Fruit fly (Drosophila melanogaster) whole organism, prepupa: ENCODE data around the gene pim.

Experiments used
- Blimp-1 ChIP-seq: fragments of 200-800 bp; sonication (Bioruptor generic); optimal IDR thresholded peaks from 3 replicates; lab custom pipeline; 2017; ENCODE audit warnings: missing biosample characterization, missing genetic modification characterization, mild to moderate bottlenecking, moderate library complexity, missing genetic modification reagents
- CG1621 ChIP-seq: fragments of 200-800 bp; sonication (Bioruptor generic); optimal IDR thresholded peaks from 3 replicates; lab custom pipeline; 2018; ENCODE audit warnings: missing biosample characterization, mild to moderate bottlenecking, missing genetic modification characterization
- CG16779 ChIP-seq: fragments of 200-800 bp; sonication (Bioruptor generic); optimal IDR thresholded peaks from 3 replicates; lab custom pipeline; 2017; ENCODE audit warnings: missing biosample characterization, mild to moderate bottlenecking, missing genetic modification characterization
- CG3032 ChIP-seq: fragments of 200-800 bp; optimal IDR thresholded peaks from 2 replicates; lab custom pipeline; 2019; ENCODE audit warnings: missing biosample characterization, mild to moderate bottlenecking, missing genetic modification characterization, moderate library complexity
- CG34406 ChIP-seq: fragments of 200-800 bp; sonication (Bioruptor generic); optimal IDR thresholded peaks from 3 replicates; lab custom pipeline; 2016; ENCODE audit warnings: missing biosample characterization, missing genetic modification characterization
- CG4318 ChIP-seq: fragments of 200-800 bp; sonication (Bioruptor generic); optimal IDR thresholded peaks from 3 replicates; lab custom pipeline; 2017; ENCODE audit warnings: missing biosample characterization, mild to moderate bottlenecking, missing genetic modification characterization
- CG6163 ChIP-seq: fragments of 200-800 bp; sonication (Bioruptor generic); IDR thresholded peaks from 3 replicates; pipeline ENCODE4 v1.3.6; 2022; ENCODE audit warnings: missing biosample characterization, missing genetic modification characterization
- CG6276 ChIP-seq: fragments of 200-800 bp; sonication (Bioruptor generic); optimal IDR thresholded peaks from 2 replicates; lab custom pipeline; 2017; ENCODE audit warnings: missing biosample characterization, mild to moderate bottlenecking, missing genetic modification characterization
- CG8632 ChIP-seq: fragments of 200-800 bp; sonication (Bioruptor generic); optimal IDR thresholded peaks from 3 replicates; lab custom pipeline; 2016; ENCODE audit warnings: missing biosample characterization, missing genetic modification characterization
- Eip78C ChIP-seq: fragments of 200-800 bp; sonication (Bioruptor generic); peaks from one replicate; lab custom pipeline; 2016; ENCODE audit warnings: missing biosample characterization, missing genetic modification characterization
- Eip93F ChIP-seq: fragments of 200-800 bp; sonication (Bioruptor generic); optimal IDR thresholded peaks from 2 replicates; lab custom pipeline; 2016; ENCODE audit warnings: missing biosample characterization, mild to moderate bottlenecking, missing genetic modification characterization
- Gug ChIP-seq: fragments of 200-800 bp; sonication (Bioruptor generic); IDR thresholded peaks from 2 replicates; pipeline ENCODE4 v1.3.6; 2022; ENCODE audit warnings: missing biosample characterization, missing genetic modification characterization
- Hr39 ChIP-seq: fragments of 200-800 bp; sonication (Bioruptor generic); optimal IDR thresholded peaks from 2 replicates; lab custom pipeline; 2016; ENCODE audit warnings: missing biosample characterization, missing genetic modification characterization
- Met ChIP-seq: fragments of 200-800 bp; sonication (Bioruptor generic); optimal IDR thresholded peaks from 3 replicates; lab custom pipeline; 2016; ENCODE audit warnings: missing biosample characterization, missing genetic modification characterization
- Sox14 ChIP-seq: fragments of 200-800 bp; sonication (Bioruptor generic); optimal IDR thresholded peaks from 3 replicates; lab custom pipeline; 2016; ENCODE audit warnings: missing biosample characterization, missing genetic modification characterization
- achi ChIP-seq: fragments of 200-800 bp; sonication (Bioruptor generic); optimal IDR thresholded peaks from 3 replicates; lab custom pipeline; 2016; ENCODE audit warnings: missing biosample characterization, missing genetic modification characterization
- cyc ChIP-seq: fragments of 200-800 bp; sonication (Bioruptor generic); optimal IDR thresholded peaks from 3 replicates; lab custom pipeline; 2016; ENCODE audit warnings: missing biosample characterization, missing genetic modification characterization
- dsx ChIP-seq: fragments of 200-800 bp; optimal IDR thresholded peaks from 3 replicates; lab custom pipeline; 2019; ENCODE audit warnings: missing biosample characterization, mild to moderate bottlenecking, missing genetic modification characterization, moderate library complexity; ENCODE audit not compliant: poor library complexity, severe bottlenecking
- esn ChIP-seq: fragments of 200-800 bp; sonication (Bioruptor generic); optimal IDR thresholded peaks from 2 replicates; lab custom pipeline; 2016; ENCODE audit warnings: missing biosample characterization, mild to moderate bottlenecking, missing genetic modification characterization, moderate library complexity
- fd85E ChIP-seq: fragments of 200-800 bp; sonication (Bioruptor generic); optimal IDR thresholded peaks from 3 replicates; lab custom pipeline; 2016; ENCODE audit warnings: missing biosample characterization, missing genetic modification characterization
- fkh ChIP-seq: fragments of 200-800 bp; sonication (Bioruptor generic); optimal IDR thresholded peaks from 3 replicates; lab custom pipeline; 2017; ENCODE audit warnings: missing biosample characterization, mild to moderate bottlenecking, missing genetic modification characterization, moderate library complexity
- net ChIP-seq: fragments of 200-800 bp; sonication (Bioruptor generic); optimal IDR thresholded peaks from 3 replicates; lab custom pipeline; 2016; ENCODE audit warnings: missing biosample characterization, missing genetic modification characterization
- pdm3 ChIP-seq: fragments of 200-800 bp; sonication (Bioruptor generic); optimal IDR thresholded peaks from 3 replicates; lab custom pipeline; 2016; ENCODE audit warnings: missing biosample characterization, missing genetic modification characterization
- ss ChIP-seq, 2 experiments: fragments of 200-800 bp; sonication (Bioruptor generic); optimal IDR thresholded peaks; 2 replicates in 1 of 2; 3 replicates in 1 of 2; lab custom pipeline; 2017 to 2018; ENCODE audit warnings: mild to moderate bottlenecking in 2 of 2, missing biosample characterization in 2 of 2, missing genetic modification characterization in 2 of 2, moderate library complexity in 1 of 2
- topi ChIP-seq: fragments of 200-800 bp; sonication (Bioruptor generic); optimal IDR thresholded peaks from 3 replicates; lab custom pipeline; 2016; ENCODE audit warnings: missing biosample characterization, missing genetic modification characterization
- vri ChIP-seq: fragments of 200-800 bp; sonication (Bioruptor generic); optimal IDR thresholded peaks from 3 replicates; lab custom pipeline; 2016; ENCODE audit warnings: missing biosample characterization, mild to moderate bottlenecking, missing genetic modification characterization

The pim gene

DNA sequence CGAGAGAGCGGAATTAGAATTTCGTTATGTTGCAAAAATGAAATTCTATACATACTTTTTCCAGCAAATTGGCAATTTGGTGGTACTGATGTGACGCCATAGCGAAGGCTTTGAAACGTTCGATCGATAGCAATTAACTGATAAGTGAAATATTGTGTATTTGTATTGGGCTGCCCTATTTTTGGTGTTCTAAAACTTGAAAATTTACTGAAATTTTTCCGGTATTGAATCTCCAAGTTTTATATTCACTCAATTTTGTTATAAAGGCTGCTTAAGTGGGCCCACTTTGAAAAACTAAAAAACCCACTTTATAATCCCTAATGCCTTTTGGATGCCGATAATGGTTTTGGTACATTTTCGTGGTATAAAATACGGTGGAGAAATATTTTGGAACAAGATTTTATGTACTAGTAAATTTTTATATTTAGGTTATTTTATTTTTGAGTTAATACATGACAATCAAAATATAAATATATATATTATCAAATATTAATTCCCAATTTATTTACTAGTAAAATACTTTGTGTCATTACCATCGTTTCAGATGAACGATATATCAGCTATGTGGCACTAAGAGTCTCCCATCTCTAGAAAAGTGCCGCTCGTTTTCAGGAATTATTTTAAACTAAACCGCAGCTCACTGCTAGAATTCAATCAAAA is at the start of gene pim, which contains the start of gene Cand1:
Gene pim (plus strand): TSS at position 582 of the 660 bp plus-strand sequence.
Gene Cand1 (minus strand): TSS at position 300 of the 660 bp plus-strand sequence.
- TF ChIP-seq CG1621 (tag; lab: Kevin White, UChicago) (no peak), CG3032 (tag; lab: Kevin White, UChicago) (peak; percentile 16)
- TF ChIP-seq, all 60 proteins: peak for 1

DNA sequence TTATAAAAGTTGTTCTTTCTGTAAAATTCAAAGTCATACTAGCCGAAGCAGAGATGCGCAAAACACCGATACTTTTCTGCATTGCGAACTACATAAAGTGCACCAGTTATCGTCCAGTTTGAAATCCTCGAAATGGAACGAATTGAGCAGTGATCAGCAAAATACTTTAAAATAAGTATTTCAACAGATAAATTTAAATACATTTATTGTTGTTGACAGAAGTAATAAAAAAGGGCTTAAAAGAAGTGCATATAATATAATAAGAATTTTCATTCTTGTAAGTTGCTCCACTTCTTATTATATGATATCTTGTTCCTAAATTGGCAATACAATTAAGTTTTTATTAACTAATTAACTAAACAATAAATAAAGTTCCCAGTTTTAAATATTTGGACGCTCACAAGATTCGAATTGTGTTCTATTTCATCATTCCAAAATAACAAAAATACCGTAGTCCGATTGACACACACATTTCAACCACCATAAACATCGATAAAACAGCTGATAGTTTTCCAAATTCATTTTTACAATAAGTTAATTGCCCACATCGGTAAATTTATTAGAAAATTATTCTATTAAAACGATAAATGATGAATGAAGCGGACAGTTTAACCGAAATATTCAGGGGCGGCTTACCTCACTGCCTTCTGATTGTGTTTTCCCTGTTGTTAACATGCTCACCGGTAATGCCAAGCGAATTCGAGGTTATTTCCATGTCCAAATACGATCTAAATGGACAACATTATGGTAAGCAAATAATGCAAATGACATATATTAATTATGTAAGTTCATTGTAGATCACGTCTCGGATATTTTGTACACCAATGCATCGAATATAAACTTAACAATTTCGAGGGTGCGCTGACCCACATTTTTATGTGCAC is 48.2 kb upstream of the pim start, which contains the start of the genes Usp14 and CG4972:
Gene Usp14 (minus strand): TSS at position 70 of the 884 bp plus-strand sequence.
Gene CG4972 (plus strand): TSS at position 466 of the 884 bp plus-strand sequence.
- TF ChIP-seq fd85E (GFP tag; lab: Kevin White, UChicago) (no peak), Eip93F (GFP tag; lab: Kevin White, UChicago) (no peak), fkh (GFP tag; lab: Kevin White, UChicago) (peak; percentile 25), esn (GFP tag; lab: Kevin White, UChicago) (peak; percentile 6), Sox14 (GFP tag; lab: Kevin White, UChicago) (peak; percentile 21), CG3032 (tag; lab: Kevin White, UChicago) (peak; percentile 34), CG6163 (GFP tag; lab: Robert Waterston, UW) (no peak), topi (GFP tag; lab: Kevin White, UChicago) (peak; percentile 26), CG4318 (GFP tag; lab: Kevin White, UChicago) (no peak), cyc (GFP tag; lab: Kevin White, UChicago) (peak; percentile 22)
- TF ChIP-seq, all 60 proteins: peak for 6

DNA sequence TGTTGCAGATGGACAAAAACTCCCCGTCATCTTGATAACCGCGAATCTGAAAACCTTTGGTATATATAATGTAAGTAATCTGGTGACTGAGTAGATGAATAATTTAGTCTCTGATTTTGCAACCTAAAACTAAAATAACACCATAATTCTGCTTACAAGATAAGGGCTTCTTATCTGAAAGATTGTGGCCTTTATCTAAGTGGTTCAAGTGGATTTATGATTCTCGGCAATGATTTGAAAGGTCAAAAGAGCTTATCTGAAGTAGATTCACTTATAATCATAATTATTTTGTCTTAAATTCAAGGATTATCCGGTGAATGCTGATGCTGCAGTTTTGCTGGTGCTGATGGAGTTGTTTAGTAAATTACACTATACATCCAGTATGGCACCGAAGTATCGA is 46.9 kb upstream of the pim start:
- TF ChIP-seq CG1621 (tag; lab: Kevin White, UChicago) (no peak), pdm3 (GFP tag; lab: Kevin White, UChicago) (no peak), Met (GFP tag; lab: Kevin White, UChicago) (no peak)

DNA sequence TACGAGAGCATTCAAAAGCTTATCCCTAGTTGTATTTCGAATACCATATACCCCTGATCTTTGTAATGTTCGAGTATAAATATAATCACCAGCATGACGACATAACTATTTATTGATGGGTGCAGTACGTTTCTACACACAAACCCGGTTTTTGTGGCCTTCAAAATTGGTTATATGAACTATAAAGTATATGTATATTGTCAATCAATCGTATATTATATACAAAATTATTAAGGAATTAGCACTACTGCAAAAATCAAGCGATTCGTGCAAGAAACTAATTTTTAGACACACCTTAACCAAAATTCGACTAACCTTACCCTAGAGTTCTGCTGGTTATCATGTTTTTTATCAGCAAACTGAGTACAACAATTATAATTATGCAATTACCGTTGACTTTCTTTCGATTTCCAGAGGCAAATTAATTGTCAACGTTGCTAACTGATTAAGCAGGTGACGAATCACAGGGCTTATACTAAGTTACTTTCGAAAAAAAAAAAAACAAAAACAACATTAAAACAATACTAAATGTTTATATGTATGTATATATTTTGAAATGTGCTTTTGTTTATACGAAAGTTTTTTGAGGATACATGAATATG is 42.5 kb upstream of the pim start:
- TF ChIP-seq net (GFP tag; lab: Kevin White, UChicago) = no peak
- no peak for TF ChIP-seq pdm3 (GFP tag; lab: Kevin White, UChicago)
- TF ChIP-seq Eip93F (GFP tag; lab: Kevin White, UChicago) = peak; percentile 27
- no peak for TF ChIP-seq Gug (GFP tag; lab: Robert Waterston, UW)
- no peak for TF ChIP-seq ss (GFP tag; optimal IDR thresholded peaks at IDR 0.05; lab: Kevin White, UChicago)
- peak; percentile 94 for TF ChIP-seq vri (GFP tag; lab: Kevin White, UChicago)

DNA sequence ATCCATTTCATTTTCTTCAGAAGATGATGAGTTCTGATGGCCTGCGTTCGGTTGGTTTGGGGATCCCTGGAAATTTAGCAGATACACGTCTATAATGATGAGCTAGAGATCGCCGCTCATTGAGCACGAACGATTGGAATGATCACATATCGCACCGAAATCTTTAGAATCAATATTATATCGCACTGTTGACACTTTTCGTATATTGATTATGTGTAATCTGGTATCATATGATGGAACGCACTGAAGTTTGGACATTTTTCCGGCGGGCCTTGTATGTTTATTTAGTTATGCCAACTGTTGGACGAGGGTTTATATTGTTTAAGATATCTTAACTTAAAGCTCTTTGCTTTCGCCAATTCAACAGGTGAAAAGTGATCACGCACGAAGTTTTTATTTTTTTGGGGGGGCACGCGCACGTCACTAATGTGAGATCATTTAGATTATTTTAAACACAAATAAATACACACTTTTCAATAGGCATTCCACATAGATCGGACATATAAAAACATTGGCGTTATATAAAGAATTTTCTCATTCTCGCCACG is 41.7 kb upstream of the pim start:
- TF ChIP-seq Blimp-1 (no peak), CG8632 (no peak), achi (GFP tag; lab: Kevin White, UChicago) (no peak), fkh (GFP tag; lab: Kevin White, UChicago) (peak; percentile 85), vri (GFP tag; lab: Kevin White, UChicago) (no peak), CG16779 (tag; lab: Kevin White, UChicago) (no peak), CG34406 (GFP tag; lab: Kevin White, UChicago) (no peak), Hr39 (GFP tag; lab: Kevin White, UChicago) (no peak), Eip78C (GFP tag; lab: Kevin White, UChicago) (peak; percentile 71), dsx (no peak), cyc (GFP tag; lab: Kevin White, UChicago) (peak; percentile 9), CG6276 (GFP tag; lab: Kevin White, UChicago) (no peak)
